Fruit fly (Drosophila melanogaster): Measurements from ENCODE around the gene Kif3C.

DNA sequence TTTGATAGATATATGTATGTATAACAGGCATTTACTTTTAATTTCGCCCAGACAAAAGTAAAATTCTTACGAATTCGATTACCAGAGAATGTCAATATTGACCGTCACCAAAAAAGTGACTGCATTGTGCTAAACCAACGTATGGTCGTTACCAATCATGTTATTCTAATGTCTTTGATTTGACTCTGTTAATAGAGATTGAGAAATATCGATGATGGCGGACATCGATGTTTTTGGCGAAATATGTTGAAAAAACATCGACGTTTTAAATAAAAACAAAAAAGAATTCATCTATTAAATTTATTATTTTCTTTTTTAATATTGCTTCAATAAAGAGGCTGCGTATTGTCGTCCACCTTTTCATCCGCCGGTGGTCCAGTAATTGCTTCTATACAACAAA lies 35.5 kb downstream of the Kif3C start:
- TF ChIP-seq CG10669 (GFP tag; optimal IDR thresholded peaks at IDR 0.05) (no peak), CG34406 (GFP tag; optimal IDR thresholded peaks at IDR 0.05) (no peak), CG7368 (GFP tag; optimal IDR thresholded peaks at IDR 0.05) (no peak), CG11294 (GFP tag; IDR thresholded peaks at IDR 0.05) (no peak), vri (GFP tag; optimal IDR thresholded peaks at IDR 0.05) (no peak), Eip93F (GFP tag; optimal IDR thresholded peaks at IDR 0.05) (no peak), fkh (GFP tag; optimal IDR thresholded peaks at IDR 0.05) (no peak), cyc (GFP tag; optimal IDR thresholded peaks at IDR 0.05) (no peak), CG6854 (GFP tag; optimal IDR thresholded peaks at IDR 0.05) (no peak), Ets21C (GFP tag; optimal IDR thresholded peaks at IDR 0.05) (no peak), dsx (GFP tag; optimal IDR thresholded peaks at IDR 0.05; ENCODE audit: poor library complexity, severe bottlenecking) (no peak), CG8119 (GFP tag; IDR thresholded peaks at IDR 0.05) (no peak), Smox (GFP tag; optimal IDR thresholded peaks at IDR 0.05) (no peak)
